Fruit fly (Drosophila melanogaster) whole organism: Measurements from ENCODE around the gene CG11076.

ENCODE experiments used
- CG8478 ChIP-seq: fragments of >200 bp; optimal IDR thresholded peaks from 2 replicates; lab custom pipeline; 2018; ENCODE audit warnings: inconsistent platforms
- Dll ChIP-seq: fragments of >200 bp; optimal IDR thresholded peaks from 2 replicates; lab custom pipeline; 2017
- EcR ChIP-seq, 2 experiments: fragments of >200 bp; optimal IDR thresholded peaks; 2 replicates each; lab custom pipeline; 2017; ENCODE audit warnings: missing biosample characterization in 2 of 2, missing genetic modification characterization in 2 of 2, missing genetic modification reagents in 2 of 2
- pan ChIP-seq: fragments of >200 bp; optimal IDR thresholded peaks from 2 replicates; lab custom pipeline; 2017
- psq ChIP-seq: fragments of >200 bp; optimal IDR thresholded peaks from 2 replicates; lab custom pipeline; 2017
- usp ChIP-seq: fragments of >200 bp; optimal IDR thresholded peaks from 2 replicates; lab custom pipeline; 2017; ENCODE audit warnings: missing biosample characterization, missing genetic modification characterization, mixed read lengths

CG11076 gene

dm6 chr4:1031687-1032140 lies at the start of gene CG11076:
CG11076 (minus strand) TSS chr4:1031757.
- TF ChIP-seq EcR (GFP tag; optimal IDR thresholded peaks at IDR 0.05; lab: Kevin White, UChicago) (no peak), pan (lab: Kevin White, UChicago) (no peak), usp (GFP tag; lab: Kevin White, UChicago) (no peak), Dll (no peak), CG8478 (no peak), psq (no peak)

dm6 chr4:1064652-1065218 lies 33.2 kb upstream of the CG11076 start, which contains the start of gene Zyx:
Zyx (minus strand) TSS chr4:1065001.
- TF ChIP-seq pan (lab: Kevin White, UChicago): no peak
- no peak for TF ChIP-seq usp (GFP tag; lab: Kevin White, UChicago)
- TF ChIP-seq Dll: no peak
- TF ChIP-seq psq: no peak
- no peak for TF ChIP-seq EcR (GFP tag; optimal IDR thresholded peaks at IDR 0.05; lab: Kevin White, UChicago)
- no peak for TF ChIP-seq CG8478

dm6 chr4:1064219-1064618 lies 32.7 kb upstream of the CG11076 start:
- TF ChIP-seq pan (lab: Kevin White, UChicago) (no peak), Dll (no peak), EcR (GFP tag; optimal IDR thresholded peaks at IDR 0.05; lab: Kevin White, UChicago) (no peak), usp (GFP tag; lab: Kevin White, UChicago) (no peak), CG8478 (no peak), psq (no peak)

- TF ChIP-seq CG8478: no peak
- no peak for TF ChIP-seq EcR (GFP tag; optimal IDR thresholded peaks at IDR 0.05; lab: Kevin White, UChicago)
- TF ChIP-seq psq: no peak
- no peak for TF ChIP-seq usp (GFP tag; lab: Kevin White, UChicago)
- TF ChIP-seq Dll: no peak
These were observed 31.6 kb upstream of the CG11076 start for dm6 chr4:1062957-1063812.

dm6 chr4:1061095-1061432 lies 29.5 kb upstream of the CG11076 start:
- TF ChIP-seq CG8478 (no peak), usp (GFP tag; lab: Kevin White, UChicago) (no peak), pan (lab: Kevin White, UChicago) (no peak), Dll (no peak), psq (no peak), EcR (GFP tag; optimal IDR thresholded peaks at IDR 0.05; lab: Kevin White, UChicago) (no peak)

- TF ChIP-seq Dll (no peak), EcR (GFP tag; optimal IDR thresholded peaks at IDR 0.05; lab: Kevin White, UChicago) (no peak), psq (no peak), CG8478 (no peak), pan (lab: Kevin White, UChicago) (no peak), usp (GFP tag; lab: Kevin White, UChicago) (no peak)
These were observed 29.0 kb upstream of the CG11076 start, which contains the start of gene apolpp for dm6 chr4:1060373-1061094. apolpp (plus strand) TSS chr4:1060969.

dm6 chr4:1053653-1054163 lies 22.2 kb upstream of the CG11076 start, which contains the start of gene CaMKII:
CaMKII (minus strand) TSS chr4:1053703.
- no peak for TF ChIP-seq Dll
- no peak for TF ChIP-seq EcR (GFP tag; optimal IDR thresholded peaks at IDR 0.05; lab: Kevin White, UChicago)
- TF ChIP-seq usp (GFP tag; lab: Kevin White, UChicago): no peak
- TF ChIP-seq pan (lab: Kevin White, UChicago): no peak
- TF ChIP-seq psq: no peak
- TF ChIP-seq CG8478: no peak

dm6 chr4:1051271-1051670 lies 19.7 kb upstream of the CG11076 start:
- TF ChIP-seq usp (GFP tag; lab: Kevin White, UChicago) (no peak), Dll (no peak), pan (lab: Kevin White, UChicago) (no peak), CG8478 (no peak), psq (no peak), EcR (GFP tag; optimal IDR thresholded peaks at IDR 0.05; lab: Kevin White, UChicago) (no peak)

- TF ChIP-seq psq (no peak), EcR (GFP tag; optimal IDR thresholded peaks at IDR 0.05; lab: Kevin White, UChicago) (no peak), Dll (no peak), CG8478 (no peak), usp (GFP tag; lab: Kevin White, UChicago) (no peak), pan (lab: Kevin White, UChicago) (no peak)
These were observed 18.9 kb upstream of the CG11076 start for dm6 chr4:1050422-1050821.

dm6 chr4:1032610-1033297 lies 1.2 kb upstream of the CG11076 start:
- TF ChIP-seq CG8478 (no peak), psq (no peak), Dll (no peak), pan (lab: Kevin White, UChicago) (no peak), usp (GFP tag; lab: Kevin White, UChicago) (no peak), EcR (GFP tag; optimal IDR thresholded peaks at IDR 0.05; lab: Kevin White, UChicago) (no peak)

- no peak for TF ChIP-seq usp (GFP tag; lab: Kevin White, UChicago)
- no peak for TF ChIP-seq psq
- no peak for TF ChIP-seq CG8478
- TF ChIP-seq EcR (GFP tag; optimal IDR thresholded peaks at IDR 0.05; lab: Kevin White, UChicago): no peak
- TF ChIP-seq pan (lab: Kevin White, UChicago): no peak
- TF ChIP-seq Dll: no peak
These were observed 420 bp downstream of the CG11076 start, which contains the start of gene ATPsynbeta for dm6 chr4:1031137-1031536. ATPsynbeta (plus strand) TSS chr4:1031484.
